Worm (Caenorhabditis elegans) whole organism, L1 larva: ENCODE data around the gene cbn-1.

Source experiments
- egl-27 ChIP-seq, 2 experiments: fragments of 150-350 bp in 1 of 2; sonication (generic microtip); optimal IDR thresholded peaks; 3 replicates each; lab custom pipeline; 2017 to 2018; ENCODE audit warnings: missing biosample characterization in 2 of 2, missing genetic modification characterization in 2 of 2, missing genetic modification reagents in 2 of 2
- fkh-10 ChIP-seq: sonication (generic microtip); optimal IDR thresholded peaks from 2 replicates; lab custom pipeline; 2017; ENCODE audit warnings: missing biosample characterization, missing genetic modification reagents, missing genetic modification characterization
- nhr-11 ChIP-seq: fragments of 150-350 bp; optimal IDR thresholded peaks from 2 replicates; lab custom pipeline; 2014; ENCODE audit warnings: missing biosample characterization, missing genetic modification characterization
- nhr-71 ChIP-seq: sonication (generic microtip); optimal IDR thresholded peaks from 2 replicates; lab custom pipeline; 2016; ENCODE audit warnings: mild to moderate bottlenecking, missing genetic modification characterization, moderate library complexity, missing compliant biosample characterization
- pqm-1 ChIP-seq: sonication (generic microtip); optimal IDR thresholded peaks from 3 replicates; lab custom pipeline; 2017; ENCODE audit warnings: missing biosample characterization, missing genetic modification characterization
- sox-4 ChIP-seq: sonication (generic microtip); optimal IDR thresholded peaks from 2 replicates; lab custom pipeline; 2016; ENCODE audit warnings: missing genetic modification characterization, missing compliant biosample characterization

- TF ChIP-seq egl-27 (tag; optimal IDR thresholded peaks at IDR 0.05; lab: Kevin White, UChicago) (no peak), nhr-71 (peak; percentile 91), sox-4 (peak; percentile 62), fkh-10 (GFP tag; lab: Kevin White, UChicago) (no peak), nhr-11 (peak; percentile 69), pqm-1 (tag; lab: Kevin White, UChicago) (no peak)
These were observed 46.4 kb downstream of the cbn-1 start, which contains the start of gene B0432.10 for ce11 chrII:285627-286550.
